Worm (Caenorhabditis elegans): ENCODE data around the gene R105.5.

DNA sequence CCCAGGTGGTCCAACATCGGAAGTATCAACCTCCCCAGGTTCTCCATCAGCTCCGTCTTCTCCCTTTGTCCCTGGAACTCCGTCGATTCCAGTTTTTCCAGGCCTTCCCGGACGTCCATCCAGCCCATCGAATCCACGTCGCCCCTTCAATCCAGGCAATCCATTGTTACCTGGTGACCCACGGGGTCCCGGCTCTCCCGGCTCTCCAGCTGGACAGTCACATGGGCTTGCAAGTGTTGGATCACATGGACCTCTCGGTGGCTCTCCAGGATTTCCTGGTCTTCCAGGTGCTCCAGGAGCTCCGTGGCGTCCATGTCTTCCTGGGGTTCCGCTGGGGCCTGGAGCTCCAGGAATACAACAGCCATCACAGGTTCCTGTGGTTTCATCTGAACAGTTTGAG, 27.4 kb upstream of the R105.5 start:
- TF ChIP-seq lin-13 (tag; optimal IDR thresholded peaks at IDR 0.05) (no peak), nhr-2 (tag; optimal IDR thresholded peaks at IDR 0.05) (no peak), nhr-28 (tag; optimal IDR thresholded peaks at IDR 0.05) (no peak), M03D4.4 (tag; optimal IDR thresholded peaks at IDR 0.05) (no peak), snpc-4 (tag; optimal IDR thresholded peaks at IDR 0.05) (no peak), lin-32 (GFP tag; optimal IDR thresholded peaks at IDR 0.05) (no peak), unc-120 (tag; optimal IDR thresholded peaks at IDR 0.05; ENCODE audit: poor library complexity, severe bottlenecking) (no peak), mep-1 (tag; optimal IDR thresholded peaks at IDR 0.05) (no peak), ceh-43 (GFP tag; optimal IDR thresholded peaks at IDR 0.05) (no peak), elt-1 (tag; optimal IDR thresholded peaks at IDR 0.05; ENCODE audit: borderline replicate concordance, insufficient read depth) (no peak)
